Fruit fly (Drosophila melanogaster) S2 (cell line): ENCODE measurements around the gene CG9411.

ENCODE experiments used
- CG8478 ChIP-seq: fragments of >200 bp; optimal IDR thresholded peaks from 2 replicates; lab custom pipeline; 2018
- CTCF ChIP-seq, 2 experiments: fragments of >200 bp; optimal IDR thresholded peaks; 2 replicates each; lab custom pipeline; 2018

CG9411 gene

dm6 chrX:14480020-14480419 lies at the start of gene CG9411:
CG9411 (minus strand) TSS chrX:14480086.
- TF ChIP-seq CTCF (optimal IDR thresholded peaks at IDR 0.05; lab: Kevin White, UChicago), result no peak
- no peak for TF ChIP-seq CG8478 (lab: Kevin White, UChicago)

- no peak for TF ChIP-seq CG8478 (lab: Kevin White, UChicago)
- no peak for TF ChIP-seq CTCF (optimal IDR thresholded peaks at IDR 0.05; lab: Kevin White, UChicago)
Observed at dm6 chrX:14500992-14501391, 21.1 kb upstream of the CG9411 start.

- TF ChIP-seq CG8478 (lab: Kevin White, UChicago) (no peak), CTCF (optimal IDR thresholded peaks at IDR 0.05; lab: Kevin White, UChicago) (no peak)
Observed at dm6 chrX:14495835-14496234, 15.9 kb upstream of the CG9411 start, which contains the start of gene CG12540. CG12540 (plus strand) TSS chrX:14496135.

dm6 chrX:14493779-14494401 lies 14.0 kb upstream of the CG9411 start:
- no peak for TF ChIP-seq CTCF (optimal IDR thresholded peaks at IDR 0.05; lab: Kevin White, UChicago)
- no peak for TF ChIP-seq CG8478 (lab: Kevin White, UChicago)

dm6 chrX:14483521-14484031 lies 3.7 kb upstream of the CG9411 start:
- TF ChIP-seq CG8478 (lab: Kevin White, UChicago) (no peak), CTCF (optimal IDR thresholded peaks at IDR 0.05; lab: Kevin White, UChicago) (no peak)

- no peak for TF ChIP-seq CG8478 (lab: Kevin White, UChicago)
- no peak for TF ChIP-seq CTCF (optimal IDR thresholded peaks at IDR 0.05; lab: Kevin White, UChicago)
Observed at dm6 chrX:14481607-14482006, 1.7 kb upstream of the CG9411 start.

- TF ChIP-seq CG8478 (lab: Kevin White, UChicago), result no peak
- TF ChIP-seq CTCF (optimal IDR thresholded peaks at IDR 0.05; lab: Kevin White, UChicago), result no peak
Observed at dm6 chrX:14481206-14481605, 1.3 kb upstream of the CG9411 start.

- TF ChIP-seq CG8478 (lab: Kevin White, UChicago), result no peak
- no peak for TF ChIP-seq CTCF (optimal IDR thresholded peaks at IDR 0.05; lab: Kevin White, UChicago)
Observed at dm6 chrX:14446853-14447252, 33.0 kb downstream of the CG9411 start.
